Fruit fly (Drosophila melanogaster) whole organism, wandering third instar larva: ENCODE measurements around the gene CG14645.

Experiments used
- Abd-B ChIP-seq: fragments of >200 bp; optimal IDR thresholded peaks from 2 replicates; lab custom pipeline; 2017; ENCODE audit warnings: missing biosample characterization, missing genetic modification characterization
- CrebA ChIP-seq: fragments of 200-800 bp; sonication (Bioruptor generic); optimal IDR thresholded peaks from 2 replicates; lab custom pipeline; 2016; ENCODE audit warnings: missing biosample characterization, mild to moderate bottlenecking, missing genetic modification characterization, borderline replicate concordance
- Dfd ChIP-seq: fragments of >200 bp; optimal IDR thresholded peaks from 2 replicates; lab custom pipeline; 2017; ENCODE audit warnings: missing biosample characterization, missing genetic modification characterization
- Dif ChIP-seq: fragments of 200-275, 200-300 bp; sonication (Bioruptor generic); optimal IDR thresholded peaks from 2 replicates; lab custom pipeline; 2018; ENCODE audit warnings: missing biosample characterization, missing genetic modification characterization; ENCODE audit not compliant: partially characterized antibody
- GATAd ChIP-seq: sonication (Bioruptor generic); optimal IDR thresholded peaks from 2 replicates; lab custom pipeline; 2016; ENCODE audit warnings: missing biosample characterization, missing genetic modification characterization
- HLH106 ChIP-seq: fragments of 200-800 bp; optimal IDR thresholded peaks from 3 replicates; lab custom pipeline; 2019; ENCODE audit warnings: missing biosample characterization, mild to moderate bottlenecking, missing genetic modification characterization, moderate library complexity
- Hnf4 ChIP-seq: fragments of 200-800 bp; sonication (Bioruptor generic); optimal IDR thresholded peaks from 2 replicates; lab custom pipeline; 2016; ENCODE audit warnings: missing biosample characterization, mild to moderate bottlenecking, missing genetic modification characterization
- Hr78 ChIP-seq: fragments of >200 bp; optimal IDR thresholded peaks from 2 replicates; lab custom pipeline; 2017; ENCODE audit warnings: missing biosample characterization, missing genetic modification characterization
- Hr83 ChIP-seq: fragments of 200-300 bp; sonication (Bioruptor generic); optimal IDR thresholded peaks from 2 replicates; lab custom pipeline; 2016; ENCODE audit warnings: missing biosample characterization, mild to moderate bottlenecking, missing genetic modification characterization, moderate library complexity; ENCODE audit not compliant: poor library complexity, severe bottlenecking
- Jra ChIP-seq: sonication (Bioruptor generic); optimal IDR thresholded peaks from 2 replicates; lab custom pipeline; 2016; ENCODE audit warnings: missing biosample characterization, missing genetic modification characterization
- N ChIP-seq: fragments of >200 bp; optimal IDR thresholded peaks from 2 replicates; lab custom pipeline; 2018; ENCODE audit warnings: missing biosample characterization, missing external identifiers, missing genetic modification characterization
- OdsH ChIP-seq: fragments of 200-800 bp; sonication (Bioruptor generic); optimal IDR thresholded peaks from 2 replicates; lab custom pipeline; 2016; ENCODE audit warnings: missing biosample characterization, mild to moderate bottlenecking, missing genetic modification characterization
- Rel ChIP-seq, 2 experiments: fragments of 200-800 bp; sonication (Bioruptor generic) in 1 of 2; optimal IDR thresholded peaks; 2 replicates in 1 of 2; 3 replicates in 1 of 2; lab custom pipeline; 2016 to 2019; ENCODE audit warnings: mild to moderate bottlenecking in 2 of 2, missing biosample characterization in 2 of 2, missing genetic modification characterization in 2 of 2, moderate library complexity in 1 of 2
- Sp1 ChIP-seq: fragments of 200-800 bp; sonication (Bioruptor generic); optimal IDR thresholded peaks from 3 replicates; lab custom pipeline; 2019; ENCODE audit warnings: missing biosample characterization, mild to moderate bottlenecking, missing genetic modification characterization, moderate library complexity
- Vsx2 ChIP-seq: fragments of 200-300, 225-300 bp; sonication (Bioruptor generic); optimal IDR thresholded peaks from 2 replicates; lab custom pipeline; 2018; ENCODE audit warnings: missing biosample characterization, missing genetic modification characterization; ENCODE audit not compliant: partially characterized antibody
- br ChIP-seq: fragments of 200-800 bp; sonication (Bioruptor generic); optimal IDR thresholded peaks from 2 replicates; lab custom pipeline; 2016; ENCODE audit warnings: missing biosample characterization, missing genetic modification characterization
- brk ChIP-seq: fragments of 200-800 bp; sonication (Bioruptor generic); optimal IDR thresholded peaks from 2 replicates; lab custom pipeline; 2016; ENCODE audit warnings: missing biosample characterization, mild to moderate bottlenecking, missing genetic modification characterization
- dl ChIP-seq, 2 experiments: fragments of 175-275, 200-275 bp in 1 of 2; fragments of 200-275 bp in 1 of 2; sonication (Bioruptor generic); optimal IDR thresholded peaks; lab custom pipeline; 2018; ENCODE audit warnings: mild to moderate bottlenecking in 2 of 2, missing biosample characterization in 2 of 2, missing genetic modification characterization in 2 of 2, moderate library complexity in 2 of 2; ENCODE audit not compliant: partially characterized antibody in 2 of 2, insufficient read depth in 1 of 2
- dmrt93B ChIP-seq: fragments of 200-800 bp; sonication (Bioruptor generic); optimal IDR thresholded peaks from 2 replicates; lab custom pipeline; 2018; ENCODE audit warnings: missing biosample characterization, mild to moderate bottlenecking, missing genetic modification characterization
- dsf ChIP-seq: sonication (Bioruptor generic); optimal IDR thresholded peaks from 2 replicates; lab custom pipeline; 2016; ENCODE audit warnings: missing biosample characterization, missing genetic modification characterization, borderline replicate concordance
- ey ChIP-seq: fragments of 200-800 bp; sonication (Bioruptor generic); optimal IDR thresholded peaks from 2 replicates; lab custom pipeline; 2016; ENCODE audit warnings: missing biosample characterization, missing genetic modification characterization
- h ChIP-seq: fragments of 200-800 bp; sonication (Bioruptor generic); optimal IDR thresholded peaks from 3 replicates; lab custom pipeline; 2016; ENCODE audit warnings: missing biosample characterization, mild to moderate bottlenecking, missing genetic modification characterization
- jim ChIP-seq: fragments of 175-275, 200-325 bp; sonication (Bioruptor generic); optimal IDR thresholded peaks from 2 replicates; lab custom pipeline; 2016; ENCODE audit warnings: missing biosample characterization, mild to moderate bottlenecking, missing genetic modification characterization
- lola ChIP-seq: fragments of >200 bp; optimal IDR thresholded peaks from 2 replicates; lab custom pipeline; 2017; ENCODE audit warnings: missing biosample characterization, missing genetic modification characterization
- pan ChIP-seq: fragments of >200 bp; optimal IDR thresholded peaks from 2 replicates; lab custom pipeline; 2017
- psq ChIP-seq: fragments of 200-800 bp; sonication (Bioruptor generic); optimal IDR thresholded peaks from 3 replicates; lab custom pipeline; 2017; ENCODE audit warnings: missing biosample characterization, mild to moderate bottlenecking, missing genetic modification characterization, moderate library complexity
- rgr ChIP-seq: fragments of 200-800 bp; sonication (Bioruptor generic); optimal IDR thresholded peaks from 3 replicates; lab custom pipeline; 2016; ENCODE audit warnings: missing biosample characterization, mild to moderate bottlenecking, missing genetic modification characterization
- sv ChIP-seq: fragments of 200-800 bp; sonication (Bioruptor generic); optimal IDR thresholded peaks from 3 replicates; lab custom pipeline; 2016; ENCODE audit warnings: missing biosample characterization, missing genetic modification characterization
- tai ChIP-seq: sonication (Bioruptor generic); optimal IDR thresholded peaks from 2 replicates; lab custom pipeline; 2016; ENCODE audit warnings: missing biosample characterization, missing genetic modification characterization
- usp ChIP-seq: fragments of >200 bp; optimal IDR thresholded peaks from 2 replicates; lab custom pipeline; 2017; ENCODE audit warnings: missing biosample characterization, missing genetic modification characterization
- woc ChIP-seq: sonication (Bioruptor generic); optimal IDR thresholded peaks from 2 replicates; lab custom pipeline; 2016; ENCODE audit warnings: missing biosample characterization, mild to moderate bottlenecking, missing genetic modification characterization

CG14645 gene

DNA sequence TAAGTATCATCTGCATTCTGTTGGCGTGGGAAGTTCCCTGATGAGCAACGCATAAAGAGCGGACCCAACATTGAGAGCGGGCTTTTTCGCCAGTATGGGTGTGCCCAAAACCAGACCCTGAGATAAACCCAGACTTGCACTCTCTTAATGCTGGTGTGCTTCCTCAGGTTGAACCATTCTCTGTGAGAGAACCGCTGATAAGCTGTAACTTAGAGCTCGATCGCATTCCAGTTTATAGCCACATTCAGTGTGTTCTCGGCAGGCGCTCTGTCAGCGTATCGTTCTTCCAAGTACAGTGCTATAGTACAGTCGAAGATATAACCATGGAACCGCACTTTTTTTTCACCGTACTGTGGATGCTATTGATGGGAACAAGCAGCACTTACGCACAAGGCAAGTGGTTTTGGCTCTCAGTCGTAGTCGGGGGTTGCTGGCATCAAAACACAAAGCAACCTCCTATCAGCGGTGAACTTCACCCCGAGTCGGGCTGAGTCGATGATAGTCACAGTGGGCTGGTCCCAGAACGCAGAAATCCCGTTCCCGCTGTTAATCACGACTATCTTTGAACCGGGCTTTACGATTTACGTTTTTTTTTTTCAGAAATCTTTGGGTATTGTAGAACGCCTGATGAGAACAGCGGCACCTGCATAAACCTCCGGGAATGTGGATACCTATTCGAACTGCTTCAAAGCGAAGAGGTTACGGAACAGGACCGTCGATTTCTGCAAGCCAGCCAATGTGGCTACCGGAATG lies 27.1 kb upstream of the CG14645 start, which contains the start of gene MP1:
MP1 (plus strand) TSS at position 245 of the 753 bp plus-strand sequence.
- peak; percentile 84 for TF ChIP-seq Dif (GFP tag; lab: Kevin White, UChicago)
- peak; percentile 29 for TF ChIP-seq OdsH (GFP tag; lab: Kevin White, UChicago)
- peak; percentile 90 to 91 for TF ChIP-seq dl (GFP tag; optimal IDR thresholded peaks at IDR 0.05; lab: Kevin White, UChicago; ENCODE audit: insufficient read depth in 1 of 2, partially characterized antibody in 2 of 2)
- TF ChIP-seq psq (GFP tag; lab: Kevin White, UChicago) = no peak
- TF ChIP-seq Hnf4 = peak; percentile 39
- no peak for TF ChIP-seq Rel (GFP tag; optimal IDR thresholded peaks at IDR 0.05; lab: Kevin White, UChicago)
- peak; percentile 60 for TF ChIP-seq Rel (tag; optimal IDR thresholded peaks at IDR 0.05; lab: Kevin White, UChicago)
- TF ChIP-seq br = no peak
- TF ChIP-seq Hr83 (GFP tag; lab: Kevin White, UChicago) = peak; percentile 16
- TF ChIP-seq, all 38 proteins: peak for 6

DNA sequence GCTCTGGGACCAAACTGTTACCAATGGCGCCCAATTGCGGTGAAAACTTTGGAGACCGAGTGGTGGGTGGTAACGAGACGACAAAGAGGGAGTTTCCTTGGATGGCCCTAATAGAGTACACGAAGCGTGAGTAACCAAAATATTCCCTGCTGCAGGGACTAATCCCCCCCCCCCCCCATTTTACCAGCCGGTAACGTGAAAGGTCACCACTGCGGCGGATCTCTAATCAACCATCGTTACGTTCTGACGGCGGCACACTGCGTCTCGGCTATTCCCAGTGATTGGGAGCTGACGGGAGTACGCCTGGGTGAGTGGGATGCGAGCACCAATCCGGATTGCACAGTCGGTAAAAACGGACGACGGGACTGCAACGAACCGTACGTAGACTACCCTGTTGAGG lies 26.2 kb upstream of the CG14645 start:
- TF ChIP-seq dsf (GFP tag; lab: Kevin White, UChicago) (no peak), Hr83 (GFP tag; lab: Kevin White, UChicago) (no peak), lola (GFP tag; lab: Kevin White, UChicago) (no peak), rgr (GFP tag; lab: Kevin White, UChicago) (no peak), Vsx2 (GFP tag; lab: Kevin White, UChicago) (no peak), usp (no peak), Sp1 (GFP tag; lab: Kevin White, UChicago) (no peak), GATAd (GFP tag; lab: Kevin White, UChicago) (no peak), jim (GFP tag; lab: Kevin White, UChicago) (no peak), Abd-B (no peak), brk (no peak), CrebA (GFP tag; lab: Kevin White, UChicago) (no peak), N (GFP tag; lab: Kevin White, UChicago) (no peak), tai (no peak)

DNA sequence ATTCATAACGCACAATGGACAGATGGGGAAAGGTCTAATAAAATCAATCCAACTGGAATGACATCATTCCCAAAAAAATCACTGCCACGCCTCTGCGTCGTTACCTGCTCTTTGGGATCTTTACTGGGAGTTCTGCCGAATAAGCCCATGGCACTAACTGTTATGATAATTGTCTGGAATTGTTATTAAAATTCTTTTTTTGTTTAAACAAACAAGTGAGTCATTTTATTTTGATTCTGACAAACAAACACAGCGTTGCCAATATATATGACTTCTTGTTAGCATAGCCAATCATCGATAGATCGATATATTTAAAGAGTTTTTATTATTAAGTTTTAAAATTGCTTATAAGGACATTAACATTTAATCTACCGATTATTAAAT lies 24.2 kb upstream of the CG14645 start, which contains the start of gene Vps24:
Vps24 (minus strand) TSS at position 265 of the 384 bp plus-strand sequence.
- no peak for TF ChIP-seq Dif (GFP tag; lab: Kevin White, UChicago)
- TF ChIP-seq Jra = peak; percentile 64

DNA sequence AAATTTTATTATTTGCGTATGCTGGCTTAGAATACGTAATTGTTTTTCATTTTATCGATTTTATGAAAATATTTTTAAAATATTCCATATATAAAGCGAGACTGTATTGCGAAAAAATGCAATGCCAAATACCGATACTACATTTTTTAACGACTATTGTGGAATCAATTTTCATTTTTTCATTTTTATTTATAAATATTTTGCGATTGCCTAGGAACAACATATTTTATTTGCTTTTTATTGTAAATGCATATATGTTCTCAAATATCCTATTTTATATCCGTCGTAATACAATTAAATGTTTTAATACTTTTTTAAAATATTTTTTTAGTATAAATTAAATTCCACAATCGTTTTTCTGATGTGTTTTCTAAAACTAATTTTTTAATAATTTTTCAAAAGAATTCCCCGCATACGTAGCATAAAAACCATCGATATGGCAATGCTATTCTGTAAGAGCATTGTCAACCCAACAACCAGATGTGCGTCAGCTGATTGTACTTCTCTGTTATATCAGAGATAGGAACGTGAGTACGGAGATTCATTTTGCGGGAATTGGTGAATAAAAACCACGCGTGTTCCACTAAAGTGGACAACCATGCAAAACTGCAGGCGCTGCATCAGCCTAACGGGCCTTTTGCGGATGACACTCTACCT lies 23.7 kb upstream of the CG14645 start, which contains the start of gene Suv3:
Suv3 (plus strand) TSS at position 489 of the 657 bp plus-strand sequence.
- TF ChIP-seq dl (GFP tag; optimal IDR thresholded peaks at IDR 0.05; lab: Kevin White, UChicago; ENCODE audit: insufficient read depth in 1 of 2, partially characterized antibody in 2 of 2) (no peak), dmrt93B (no peak), rgr (GFP tag; lab: Kevin White, UChicago) (no peak), Hr78 (no peak), Vsx2 (GFP tag; lab: Kevin White, UChicago) (no peak), psq (GFP tag; lab: Kevin White, UChicago) (peak; percentile 34), CrebA (GFP tag; lab: Kevin White, UChicago) (no peak), Hnf4 (no peak), pan (no peak), sv (no peak), Sp1 (GFP tag; lab: Kevin White, UChicago) (peak; percentile 41), ey (GFP tag; lab: Kevin White, UChicago) (no peak), woc (GFP tag; lab: Kevin White, UChicago) (no peak), Hr83 (GFP tag; lab: Kevin White, UChicago) (no peak), N (GFP tag; lab: Kevin White, UChicago) (no peak), GATAd (GFP tag; lab: Kevin White, UChicago) (no peak), HLH106 (tag; lab: Kevin White, UChicago) (peak; percentile 69), Dfd (GFP tag; lab: Kevin White, UChicago) (no peak), h (GFP tag; lab: Kevin White, UChicago) (no peak), Dif (GFP tag; lab: Kevin White, UChicago) (no peak), Abd-B (no peak), Rel (GFP tag; optimal IDR thresholded peaks at IDR 0.05; lab: Kevin White, UChicago) (no peak), Rel (tag; optimal IDR thresholded peaks at IDR 0.05; lab: Kevin White, UChicago) (peak; percentile 33), tai (no peak), usp (no peak), brk (no peak), br (no peak)
